Fruit fly (Drosophila melanogaster): ENCODE results near the gene Hers.
A peak's percentile ranks its signal among the peaks of the same experiment; 100 is the strongest.

Hers gene

dm6 chrX:19846701-19847383 is 19.1 kb upstream of the Hers start (continued):
- TF ChIP-seq Jarid2 (GFP tag; optimal IDR thresholded peaks at IDR 0.05) (peak; percentile 78), CG33213 (GFP tag; optimal IDR thresholded peaks at IDR 0.05) (peak; percentile 86), tll (GFP tag; optimal IDR thresholded peaks at IDR 0.05) (peak in 1 of 2 experiments; percentile 35), CG15011 (GFP tag; optimal IDR thresholded peaks at IDR 0.05) (peak; percentile 84), CG13296 (GFP tag; optimal IDR thresholded peaks at IDR 0.05) (peak; percentile 91), MESR4 (GFP tag; optimal IDR thresholded peaks at IDR 0.05) (peak; percentile 48), chn (GFP tag; optimal IDR thresholded peaks at IDR 0.05) (peak; percentile 94), Hmr (GFP tag; optimal IDR thresholded peaks at IDR 0.05) (peak; percentile 90), gro (GFP tag; optimal IDR thresholded peaks at IDR 0.05) (peak; percentile 84), CG15696 (tag; optimal IDR thresholded peaks at IDR 0.05) (peak; percentile 91), tgo (GFP tag; IDR thresholded peaks at IDR 0.05) (peak; percentile 96), ssp (GFP tag; IDR thresholded peaks at IDR 0.05) (peak; percentile 86), CG10462 (GFP tag; optimal IDR thresholded peaks at IDR 0.05) (peak; percentile 87), CG18764 (GFP tag; optimal IDR thresholded peaks at IDR 0.05) (peak; percentile 81), CG6654 (GFP tag; optimal IDR thresholded peaks at IDR 0.05) (peak; percentile 75), lmd (GFP tag; IDR thresholded peaks at IDR 0.05) (peak; percentile 97), CG4360 (GFP tag; IDR thresholded peaks at IDR 0.05) (peak; percentile 68), BEAF-32 (GFP tag; optimal IDR thresholded peaks at IDR 0.05) (peak; percentile 2), hth (optimal IDR thresholded peaks at IDR 0.05) (no peak), CG10565 (GFP tag; optimal IDR thresholded peaks at IDR 0.05) (no peak), CG30403 (GFP tag; optimal IDR thresholded peaks at IDR 0.05) (peak; percentile 93), CrebB (tag; optimal IDR thresholded peaks at IDR 0.05) (peak; percentile 85), ken (GFP tag; IDR thresholded peaks at IDR 0.05) (peak; percentile 96), H15 (GFP tag; IDR thresholded peaks at IDR 0.05) (peak; percentile 92), usp (GFP tag; optimal IDR thresholded peaks at IDR 0.05) (no peak), Camta (GFP tag; optimal IDR thresholded peaks at IDR 0.05) (peak; percentile 89), Atf3 (GFP tag; optimal IDR thresholded peaks at IDR 0.05) (peak; percentile 96), danr (GFP tag; IDR thresholded peaks at IDR 0.05) (peak; percentile 89), CG8388 (GFP tag; optimal IDR thresholded peaks at IDR 0.05) (peak; percentile 91), Lhr (GFP tag; optimal IDR thresholded peaks at IDR 0.05) (peak; percentile 81), Gug (GFP tag; IDR thresholded peaks at IDR 0.05) (peak; percentile 94), wek (GFP tag; optimal IDR thresholded peaks at IDR 0.05) (peak; percentile 86), al (GFP tag; IDR thresholded peaks at IDR 0.05) (peak; percentile 85), CG9817 (tag; optimal IDR thresholded peaks at IDR 0.05) (peak; percentile 92), CG6791 (GFP tag; IDR thresholded peaks at IDR 0.05; ENCODE audit: partially characterized antibody) (no peak), kay (GFP tag; optimal IDR thresholded peaks at IDR 0.05) (peak; percentile 89), PHDP (tag; optimal IDR thresholded peaks at IDR 0.05) (peak; percentile 93), MBD-R2 (GFP tag; IDR thresholded peaks at IDR 0.05) (peak; percentile 76), pum (GFP tag; optimal IDR thresholded peaks at IDR 0.05) (peak; percentile 96), CG42726 (GFP tag; IDR thresholded peaks at IDR 0.05; ENCODE audit: partially characterized antibody) (no peak), unpg (GFP tag; optimal IDR thresholded peaks at IDR 0.05) (peak; percentile 95), CG11696 (GFP tag; IDR thresholded peaks at IDR 0.05) (peak; percentile 82), pb (GFP tag; optimal IDR thresholded peaks at IDR 0.05) (peak; percentile 95), CG10366 (GFP tag; IDR thresholded peaks at IDR 0.05) (peak; percentile 95), mld (GFP tag; IDR thresholded peaks at IDR 0.05; ENCODE audit: partially characterized antibody) (no peak), CG33557 (GFP tag; optimal IDR thresholded peaks at IDR 0.05) (peak; percentile 90), dmrt99B (tag; optimal IDR thresholded peaks at IDR 0.05) (peak; percentile 96), ind (GFP tag; optimal IDR thresholded peaks at IDR 0.05) (peak; percentile 93), grau (tag; optimal IDR thresholded peaks at IDR 0.05) (peak; percentile 90), eyg (GFP tag; optimal IDR thresholded peaks at IDR 0.05) (peak; percentile 92)
